Worm (Caenorhabditis elegans): ENCODE measurements around the gene F26G1.9.

F26G1.9 gene

DNA sequence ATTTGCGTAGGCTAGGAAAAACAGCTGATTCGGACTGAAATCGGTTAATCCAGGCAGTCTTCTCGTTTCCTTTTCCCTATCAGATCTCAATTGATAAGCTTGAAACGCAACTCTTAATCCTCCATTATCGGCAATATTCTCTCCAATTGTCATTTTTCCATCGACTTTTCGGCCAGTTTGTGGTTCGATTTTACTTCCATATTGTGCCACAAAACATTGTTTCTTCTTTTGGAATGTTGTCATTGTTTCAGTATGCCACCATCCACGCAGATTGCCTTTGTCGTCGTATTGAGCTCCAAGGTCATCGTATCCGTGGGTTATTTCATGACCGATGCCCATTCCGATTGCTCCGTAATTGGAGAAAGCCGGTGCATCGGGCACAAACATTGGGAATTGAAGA lies 2.0 kb upstream of the F26G1.9 start:
- TF ChIP-seq ets-4 (GFP tag; optimal IDR thresholded peaks at IDR 0.05) (no peak), rpc-1 (optimal IDR thresholded peaks at IDR 0.05) (no peak), rpc-1 (tag; optimal IDR thresholded peaks at IDR 0.05) (no peak), gei-17 (GFP tag; optimal IDR thresholded peaks at IDR 0.05) (no peak), F22D6.2 (tag; optimal IDR thresholded peaks at IDR 0.05) (no peak), lin-40 (tag; optimal IDR thresholded peaks at IDR 0.05) (no peak), unc-62 (GFP tag; optimal IDR thresholded peaks at IDR 0.05) (no peak), F49E8.2 (tag; optimal IDR thresholded peaks at IDR 0.05; ENCODE audit: insufficient read depth) (no peak), ekl-4 (GFP tag; IDR thresholded peaks at IDR 0.05) (no peak), cebp-2 (GFP tag; IDR thresholded peaks at IDR 0.05) (no peak), snpc-1.1 (tag; optimal IDR thresholded peaks at IDR 0.05; ENCODE audit: insufficient read depth) (no peak)

DNA sequence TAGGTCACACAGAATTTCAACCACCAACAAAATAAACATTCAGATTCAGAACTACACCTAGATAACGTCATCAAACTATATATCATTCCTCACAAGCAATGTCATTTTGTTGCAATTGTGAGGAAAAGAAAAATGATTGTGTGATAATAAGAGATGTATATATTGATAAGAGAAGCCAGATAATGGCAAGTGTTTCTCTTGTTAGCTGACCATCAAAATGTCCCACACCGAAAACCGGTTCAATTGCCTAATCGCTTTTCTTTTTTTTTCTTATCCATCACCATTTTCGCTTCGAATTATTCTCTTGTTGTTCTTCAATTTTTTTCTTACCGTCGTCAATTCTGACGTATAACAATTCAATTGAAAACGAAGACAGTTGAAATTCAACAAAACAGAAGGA lies 1.4 kb downstream of the F26G1.9 start:
- TF ChIP-seq nfyb-1 (GFP tag; IDR thresholded peaks at IDR 0.05) (no peak), ceh-79 (tag; optimal IDR thresholded peaks at IDR 0.05) (no peak), rcor-1 (GFP tag; IDR thresholded peaks at IDR 0.05) (no peak), Y95B8A.8 (GFP tag; IDR thresholded peaks at IDR 0.05) (no peak), madf-10 (tag; optimal IDR thresholded peaks at IDR 0.05) (no peak)

ce11 chrII:4771282-4771681 lies 2.5 kb downstream of the F26G1.9 start, which contains the start of gene F26G1.5:
Gene F26G1.5, minus strand, starts transcription at chrII:4771382.
- TF ChIP-seq dpff-1 (tag; optimal IDR thresholded peaks at IDR 0.05), result no peak
- no peak for TF ChIP-seq B0035.1 (tag; optimal IDR thresholded peaks at IDR 0.05)
- TF ChIP-seq madf-6 (GFP tag; IDR thresholded peaks at IDR 0.05), result no peak
- TF ChIP-seq tlf-1 (GFP tag; optimal IDR thresholded peaks at IDR 0.05), result no peak
- TF ChIP-seq lsy-27 (tag; optimal IDR thresholded peaks at IDR 0.05; ENCODE audit: borderline replicate concordance, insufficient read depth), result no peak
- no peak for TF ChIP-seq ztf-18 (tag; optimal IDR thresholded peaks at IDR 0.05)
- no peak for TF ChIP-seq cebp-2 (GFP tag; IDR thresholded peaks at IDR 0.05)
- TF ChIP-seq Y56A3A.18 (GFP tag; IDR thresholded peaks at IDR 0.05), result no peak
- no peak for TF ChIP-seq Y67H2A.10 (GFP tag; conservative IDR thresholded peaks at IDR 0.05)
- no peak for TF ChIP-seq lin-54 (GFP tag; optimal IDR thresholded peaks at IDR 0.05)
- no peak for TF ChIP-seq D2030.7 (GFP tag; IDR thresholded peaks at IDR 0.05)
- no peak for TF ChIP-seq nfya-2 (GFP tag; IDR thresholded peaks at IDR 0.05)
- TF ChIP-seq lin-40 (tag; optimal IDR thresholded peaks at IDR 0.05), result no peak
- TF ChIP-seq zim-3 (tag; optimal IDR thresholded peaks at IDR 0.05), result no peak

DNA sequence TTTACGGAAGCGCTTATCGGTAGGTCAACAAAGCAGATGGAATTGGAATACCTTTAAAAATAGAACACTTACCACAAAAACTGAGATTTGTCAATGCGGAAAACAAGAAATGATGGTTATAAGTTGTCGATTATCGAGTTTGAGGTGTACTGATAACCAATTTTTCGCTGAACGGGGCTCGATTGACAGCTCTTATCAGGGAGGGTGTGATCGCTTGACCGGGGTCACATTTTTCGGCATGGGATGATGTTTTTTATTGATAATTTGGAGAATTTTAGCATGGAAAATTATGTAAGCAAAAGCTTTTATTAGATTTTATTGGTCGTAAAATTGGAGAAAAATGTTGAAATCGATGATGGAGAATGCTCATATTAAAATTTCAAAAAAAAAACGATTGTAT lies 3.9 kb downstream of the F26G1.9 start:
- TF ChIP-seq him-1 (tag; optimal IDR thresholded peaks at IDR 0.05), result no peak
- no peak for TF ChIP-seq snpc-1.1 (tag; optimal IDR thresholded peaks at IDR 0.05; ENCODE audit: insufficient read depth)
- no peak for TF ChIP-seq egl-18 (GFP tag; IDR thresholded peaks at IDR 0.05)
- no peak for TF ChIP-seq snpc-3.4 (tag; optimal IDR thresholded peaks at IDR 0.05)
- TF ChIP-seq T07F8.4 (tag; optimal IDR thresholded peaks at IDR 0.05), result no peak
- TF ChIP-seq madf-10 (tag; optimal IDR thresholded peaks at IDR 0.05), result no peak
- TF ChIP-seq lir-1 (GFP tag; conservative IDR thresholded peaks at IDR 0.05), result no peak
- no peak for TF ChIP-seq snpc-1.3 (tag; optimal IDR thresholded peaks at IDR 0.05; ENCODE audit: insufficient read depth)
- TF ChIP-seq unc-62 (GFP tag; optimal IDR thresholded peaks at IDR 0.05), result peak; percentile 55
- no peak for TF ChIP-seq hmg-1.2 (GFP tag; IDR thresholded peaks at IDR 0.05)
- TF ChIP-seq F33H1.4 (GFP tag; IDR thresholded peaks at IDR 0.05), result no peak
- peak; percentile 70 for TF ChIP-seq dox-1 (GFP tag; IDR thresholded peaks at IDR 0.05)
- peak; percentile 65 for TF ChIP-seq ets-4 (GFP tag; optimal IDR thresholded peaks at IDR 0.05)
- TF ChIP-seq lsl-1 (GFP tag; optimal IDR thresholded peaks at IDR 0.05), result no peak
- no peak for TF ChIP-seq nhr-120 (GFP tag; IDR thresholded peaks at IDR 0.05)
- no peak for TF ChIP-seq nfya-2 (GFP tag; IDR thresholded peaks at IDR 0.05)
- TF ChIP-seq ztf-22 (GFP tag; optimal IDR thresholded peaks at IDR 0.05), result peak; percentile 5
- TF ChIP-seq nhr-80 (tag; optimal IDR thresholded peaks at IDR 0.05), result peak; percentile 87
- no peak for TF ChIP-seq ccch-3 (GFP tag; optimal IDR thresholded peaks at IDR 0.05)
- no peak for TF ChIP-seq let-607 (tag; optimal IDR thresholded peaks at IDR 0.05)
- TF ChIP-seq B0261.1 (tag; optimal IDR thresholded peaks at IDR 0.05), result no peak
- TF ChIP-seq sptf-2 (GFP tag; optimal IDR thresholded peaks at IDR 0.05), result no peak

Data from whole organism, young adult.